Worm (Caenorhabditis elegans) whole organism, early embryonic: ENCODE results near the gene shw-3.

ENCODE experiments used
- B0310.2 ChIP-seq: sonication (generic microtip); optimal IDR thresholded peaks from 2 replicates; lab custom pipeline; 2016; ENCODE audit warnings: mild to moderate bottlenecking, missing genetic modification characterization, missing compliant biosample characterization
- F13C5.2 ChIP-seq: sonication (generic microtip); optimal IDR thresholded peaks from 2 replicates; lab custom pipeline; 2017; ENCODE audit warnings: mild to moderate bottlenecking, missing genetic modification characterization, inconsistent platforms, missing compliant biosample characterization
- ama-1 ChIP-seq: fragments of 150-350 bp; optimal IDR thresholded peaks from 2 replicates; lab custom pipeline; 2014
- ceh-13 ChIP-seq: fragments of 200-800 bp; sonication (Bioruptor generic); optimal IDR thresholded peaks from 2 replicates; lab custom pipeline; 2018; ENCODE audit warnings: mild to moderate bottlenecking, missing genetic modification characterization, missing compliant biosample characterization
- ceh-36 ChIP-seq: sonication (generic microtip); optimal IDR thresholded peaks from 2 replicates; lab custom pipeline; 2016; ENCODE audit warnings: missing genetic modification characterization, inconsistent platforms, missing compliant biosample characterization
- ets-7 ChIP-seq: sonication (generic microtip); optimal IDR thresholded peaks from 2 replicates; lab custom pipeline; 2016; ENCODE audit warnings: missing genotype, missing genetic modification characterization, missing compliant biosample characterization
- flt-1 ChIP-seq: fragments of 200-800 bp; sonication (Bioruptor generic); IDR thresholded peaks from 2 replicates; pipeline ENCODE4 v1.3.6; 2022; ENCODE audit warnings: missing genetic modification characterization, missing compliant biosample characterization
- hmbx-1 ChIP-seq: sonication (generic microtip); optimal IDR thresholded peaks from 2 replicates; lab custom pipeline; 2016; ENCODE audit warnings: mild to moderate bottlenecking, missing genetic modification characterization, missing compliant biosample characterization
- hnd-1 ChIP-seq: sonication (generic microtip); optimal IDR thresholded peaks from 2 replicates; lab custom pipeline; 2016; ENCODE audit warnings: missing genetic modification characterization, missing compliant biosample characterization
- pes-1 ChIP-seq: fragments of 200-800 bp; sonication (Bioruptor generic); IDR thresholded peaks from 2 replicates; pipeline ENCODE4 v1.3.6; 2022; ENCODE audit warnings: missing genetic modification reagents, missing genetic modification characterization, missing compliant biosample characterization
- scrt-1 ChIP-seq: fragments of 200-800 bp; sonication (Bioruptor generic); IDR thresholded peaks from 2 replicates; pipeline ENCODE4 v1.3.6; 2022; ENCODE audit warnings: missing genetic modification characterization, missing compliant biosample characterization
- sea-1 ChIP-seq: fragments of 200-800 bp; sonication (Bioruptor generic); conservative IDR thresholded peaks from 2 replicates; pipeline ENCODE4 v1.3.6; 2022; ENCODE audit warnings: missing genetic modification characterization, missing compliant biosample characterization
- tbx-37 ChIP-seq: fragments of 200-800 bp; sonication (Bioruptor generic); conservative IDR thresholded peaks from 2 replicates; pipeline ENCODE4 v1.3.6; 2022; ENCODE audit warnings: missing genetic modification reagents, missing genetic modification characterization, missing compliant biosample characterization
- tra-4 ChIP-seq: sonication (generic microtip); optimal IDR thresholded peaks from 2 replicates; lab custom pipeline; 2017; ENCODE audit warnings: missing genetic modification characterization, missing compliant biosample characterization

ce11 chrV:12954261-12954660, 32.7 kb downstream of the shw-3 start:
- no peak for TF ChIP-seq pes-1 (GFP tag; lab: Robert Waterston, UW)
- no peak for TF ChIP-seq ama-1
- TF ChIP-seq tbx-37 (GFP tag; lab: Robert Waterston, UW) = no peak
- no peak for TF ChIP-seq ceh-36 (tag; lab: Kevin White, UChicago)
- TF ChIP-seq flt-1 (GFP tag; lab: Robert Waterston, UW) = no peak
- TF ChIP-seq scrt-1 (GFP tag; lab: Robert Waterston, UW) = no peak
- no peak for TF ChIP-seq F13C5.2 (tag; lab: Kevin White, UChicago)
- TF ChIP-seq B0310.2 = no peak
- TF ChIP-seq ets-7 = no peak
- TF ChIP-seq hnd-1 = no peak
- TF ChIP-seq sea-1 (GFP tag; lab: Robert Waterston, UW) = no peak
- TF ChIP-seq ceh-13 (GFP tag; lab: Kevin White, UChicago) = no peak
- TF ChIP-seq hmbx-1 = no peak
- no peak for TF ChIP-seq tra-4 (tag; lab: Kevin White, UChicago)
